Worm (Caenorhabditis elegans) whole organism, midembryonic: Measurements from ENCODE around the gene glt-5.
A peak's percentile ranks its signal among the peaks of the same experiment; 100 is the strongest.

ENCODE experiments used
- T22C8.4 ChIP-seq: fragments of 200-800 bp; sonication (Bioruptor generic); IDR thresholded peaks from 2 replicates; pipeline ENCODE4 v1.3.6; 2022; ENCODE audit warnings: missing genetic modification characterization, missing compliant biosample characterization
- cog-1 ChIP-seq: sonication (generic microtip); optimal IDR thresholded peaks from 2 replicates; lab custom pipeline; 2016; ENCODE audit warnings: missing genetic modification characterization, missing compliant biosample characterization
- flt-1 ChIP-seq: fragments of 200-800 bp; sonication (Bioruptor generic); IDR thresholded peaks from 2 replicates; pipeline ENCODE4 v1.3.6; 2022; ENCODE audit warnings: missing genetic modification characterization, missing compliant biosample characterization
- klf-2 ChIP-seq: fragments of 200-800 bp; sonication (Bioruptor generic); conservative IDR thresholded peaks from 2 replicates; pipeline ENCODE4 v1.3.6; 2022; ENCODE audit warnings: missing genetic modification reagents, missing genetic modification characterization, missing compliant biosample characterization
- med-1 ChIP-seq: sonication (generic microtip); optimal IDR thresholded peaks from 2 replicates; lab custom pipeline; 2017; ENCODE audit warnings: missing genetic modification characterization, mild to moderate bottlenecking, missing compliant biosample characterization, antibody characterized with exemption, missing genetic modification reagents; ENCODE audit not compliant: insufficient read depth
- ref-1 ChIP-seq: fragments of 200-800 bp; sonication (Bioruptor generic); conservative IDR thresholded peaks from 2 replicates; pipeline ENCODE4 v1.3.6; 2022; ENCODE audit warnings: missing genetic modification reagents, missing genetic modification characterization, missing compliant biosample characterization
- tab-1 ChIP-seq: fragments of 200-800 bp; sonication (Bioruptor generic); IDR thresholded peaks from 2 replicates; pipeline ENCODE4 v1.3.6; 2022; ENCODE audit warnings: missing genetic modification characterization, missing compliant biosample characterization
- ztf-23 ChIP-seq: fragments of 200-800 bp; sonication (Bioruptor generic); IDR thresholded peaks from 2 replicates; pipeline ENCODE4 v1.3.6; 2022; ENCODE audit warnings: missing genetic modification reagents, missing genetic modification characterization, missing compliant biosample characterization
- ztf-29 ChIP-seq: fragments of 200-800 bp; sonication (Bioruptor generic); IDR thresholded peaks from 2 replicates; pipeline ENCODE4 v1.3.6; 2022; ENCODE audit warnings: missing genetic modification reagents, missing genetic modification characterization, missing compliant biosample characterization

The glt-5 gene

DNA sequence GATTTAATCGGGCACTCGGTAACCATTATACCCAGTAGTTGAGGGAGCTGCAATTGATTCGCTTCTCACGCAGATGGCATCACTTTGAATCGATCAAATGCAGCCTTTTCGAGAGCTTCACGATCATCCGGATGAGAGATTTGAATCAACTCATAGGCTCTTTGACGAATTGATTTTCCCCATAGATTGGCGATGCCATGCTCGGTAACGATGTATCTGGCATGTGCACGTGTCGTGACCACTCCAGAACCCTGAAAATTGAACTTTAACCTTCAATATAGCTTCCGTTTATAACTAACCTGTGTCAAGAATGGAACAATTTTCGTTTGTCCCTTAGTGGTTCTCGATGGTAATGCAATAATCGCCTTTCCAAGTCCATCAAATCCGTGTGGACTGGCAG lies 24.5 kb downstream of the glt-5 start:
- TF ChIP-seq klf-2 (GFP tag; lab: Robert Waterston, UW) (no peak), med-1 (no peak), T22C8.4 (GFP tag; lab: Robert Waterston, UW) (no peak), cog-1 (tag; lab: Kevin White, UChicago) (no peak), ztf-29 (GFP tag; lab: Robert Waterston, UW) (no peak), flt-1 (GFP tag; lab: Robert Waterston, UW) (no peak), ref-1 (GFP tag; lab: Robert Waterston, UW) (no peak), ztf-23 (GFP tag; lab: Robert Waterston, UW) (no peak), tab-1 (GFP tag; lab: Robert Waterston, UW) (no peak)

- TF ChIP-seq cog-1 (tag; lab: Kevin White, UChicago) (no peak), ztf-23 (GFP tag; lab: Robert Waterston, UW) (no peak), T22C8.4 (GFP tag; lab: Robert Waterston, UW) (no peak), flt-1 (GFP tag; lab: Robert Waterston, UW) (no peak)
Observed at ce11 chrII:9682044-9682443, 26.6 kb downstream of the glt-5 start.

DNA sequence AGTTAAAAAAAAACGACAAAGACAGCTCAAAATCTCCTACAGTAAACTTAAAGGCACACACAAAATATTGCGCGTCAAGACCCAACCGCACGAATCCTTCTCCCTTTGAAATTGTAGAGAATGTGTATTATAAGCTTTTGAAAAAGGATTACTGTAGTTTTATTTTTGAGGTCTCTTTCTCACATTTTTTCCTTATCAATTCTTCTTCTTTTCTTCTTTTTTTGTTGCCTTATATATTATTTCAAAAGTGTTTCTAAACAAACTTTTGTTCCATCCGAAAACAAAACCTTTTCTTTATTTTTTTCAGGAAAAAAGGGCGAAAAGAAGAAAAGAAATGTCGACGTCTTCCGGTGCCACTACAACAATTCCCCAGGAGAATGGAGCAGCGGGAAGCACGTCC lies 28.2 kb downstream of the glt-5 start, which contains the start of gene ZK1320.13:
TSS of gene ZK1320.13 (plus strand) at position 301 of the 400 bp plus-strand sequence.
- TF ChIP-seq tab-1 (GFP tag; lab: Robert Waterston, UW) (no peak), ztf-23 (GFP tag; lab: Robert Waterston, UW) (no peak), ztf-29 (GFP tag; lab: Robert Waterston, UW) (no peak), T22C8.4 (GFP tag; lab: Robert Waterston, UW) (no peak), flt-1 (GFP tag; lab: Robert Waterston, UW) (no peak), ref-1 (GFP tag; lab: Robert Waterston, UW) (no peak)

DNA sequence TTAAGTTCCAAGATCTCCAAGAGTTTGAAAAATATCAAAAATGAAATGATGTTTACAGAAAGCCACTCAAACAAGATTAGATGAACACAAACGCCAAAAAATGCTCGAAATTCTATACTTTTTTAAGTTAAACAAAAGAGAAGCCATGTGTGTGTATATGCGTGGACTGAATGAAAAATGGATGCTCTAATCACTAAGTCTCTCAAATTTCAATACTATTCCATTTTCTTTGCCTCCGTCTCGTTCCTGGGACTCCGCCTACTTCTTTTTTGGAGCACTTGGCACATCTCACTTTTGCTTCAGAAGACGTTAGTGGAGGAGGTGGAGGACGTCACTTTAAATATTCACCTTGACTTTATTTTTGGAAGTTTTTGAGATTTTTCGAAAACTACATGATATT lies 28.8 kb downstream of the glt-5 start:
- no peak for TF ChIP-seq med-1
- no peak for TF ChIP-seq ztf-23 (GFP tag; lab: Robert Waterston, UW)
- TF ChIP-seq ref-1 (GFP tag; lab: Robert Waterston, UW), result no peak
- TF ChIP-seq tab-1 (GFP tag; lab: Robert Waterston, UW), result no peak
- TF ChIP-seq flt-1 (GFP tag; lab: Robert Waterston, UW), result no peak
- no peak for TF ChIP-seq klf-2 (GFP tag; lab: Robert Waterston, UW)
- TF ChIP-seq ztf-29 (GFP tag; lab: Robert Waterston, UW), result no peak
- TF ChIP-seq cog-1 (tag; lab: Kevin White, UChicago), result no peak
- TF ChIP-seq T22C8.4 (GFP tag; lab: Robert Waterston, UW), result no peak

DNA sequence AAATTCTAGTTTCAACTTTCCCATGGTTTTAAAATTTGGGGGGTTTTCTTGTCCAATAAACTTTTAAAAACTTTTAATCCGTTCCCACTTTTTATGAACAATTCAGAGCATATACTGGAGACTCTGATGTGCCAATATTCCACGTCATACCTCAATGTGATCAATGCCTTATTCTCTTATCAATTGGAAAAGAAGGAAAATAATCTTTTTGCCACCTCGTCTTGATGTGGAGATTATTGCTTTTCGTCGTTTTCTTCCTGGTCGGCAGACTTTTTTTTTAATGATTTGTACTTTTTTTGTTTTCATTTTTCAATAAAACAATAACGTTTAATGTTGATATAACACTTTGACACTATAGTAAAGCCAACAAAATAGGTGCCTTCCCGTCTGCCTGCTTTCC lies 31.2 kb downstream of the glt-5 start:
- TF ChIP-seq tab-1 (GFP tag; lab: Robert Waterston, UW) (no peak), ztf-29 (GFP tag; lab: Robert Waterston, UW) (no peak), T22C8.4 (GFP tag; lab: Robert Waterston, UW) (no peak), ztf-23 (GFP tag; lab: Robert Waterston, UW) (no peak), med-1 (no peak), flt-1 (GFP tag; lab: Robert Waterston, UW) (no peak), klf-2 (GFP tag; lab: Robert Waterston, UW) (no peak), cog-1 (tag; lab: Kevin White, UChicago) (no peak), ref-1 (GFP tag; lab: Robert Waterston, UW) (no peak)

ce11 chrII:9674678-9675077 lies 34.0 kb downstream of the glt-5 start, which contains the start of gene arc-1:
arc-1 (plus strand) TSS chrII:9674978.
- no peak for TF ChIP-seq med-1
- TF ChIP-seq T22C8.4 (GFP tag; lab: Robert Waterston, UW), result no peak
- TF ChIP-seq tab-1 (GFP tag; lab: Robert Waterston, UW), result no peak
- TF ChIP-seq klf-2 (GFP tag; lab: Robert Waterston, UW), result no peak
- TF ChIP-seq ref-1 (GFP tag; lab: Robert Waterston, UW), result no peak
- TF ChIP-seq cog-1 (tag; lab: Kevin White, UChicago), result no peak

DNA sequence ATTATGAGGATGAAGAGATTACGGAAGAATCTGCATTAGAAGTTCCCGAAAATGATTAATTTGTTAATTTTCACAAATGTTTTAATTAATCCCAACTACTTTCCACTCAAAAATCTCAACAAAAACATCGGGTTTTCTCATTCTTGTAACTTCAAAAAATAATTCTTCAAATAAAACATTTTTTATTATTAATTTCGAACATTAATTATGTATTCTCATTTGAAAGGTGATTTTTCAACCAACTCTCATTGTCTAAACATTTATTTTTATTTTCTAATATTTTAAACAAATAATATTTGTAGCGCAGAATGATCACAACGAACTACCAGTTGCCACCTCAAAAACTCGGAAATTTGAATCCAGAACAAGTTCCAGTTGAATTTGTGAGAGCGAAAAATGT lies 37.4 kb downstream of the glt-5 start, which contains the start of gene ZK1320.7:
TSS of gene ZK1320.7 (plus strand) at position 301 of the 400 bp plus-strand sequence.
- TF ChIP-seq ref-1 (GFP tag; lab: Robert Waterston, UW) (no peak), T22C8.4 (GFP tag; lab: Robert Waterston, UW) (no peak), klf-2 (GFP tag; lab: Robert Waterston, UW) (no peak), ztf-23 (GFP tag; lab: Robert Waterston, UW) (no peak)

- TF ChIP-seq ztf-29 (GFP tag; lab: Robert Waterston, UW) (no peak), flt-1 (GFP tag; lab: Robert Waterston, UW) (no peak), T22C8.4 (GFP tag; lab: Robert Waterston, UW) (0 out of 2 replicates have a peak, but pooled peaks have one; percentile 23), med-1 (no peak), ztf-23 (GFP tag; lab: Robert Waterston, UW) (no peak)
Observed at ce11 chrII:9668959-9669358, 39.7 kb downstream of the glt-5 start, which contains the start of gene taf-8. taf-8 (plus strand) TSS chrII:9669318.

DNA sequence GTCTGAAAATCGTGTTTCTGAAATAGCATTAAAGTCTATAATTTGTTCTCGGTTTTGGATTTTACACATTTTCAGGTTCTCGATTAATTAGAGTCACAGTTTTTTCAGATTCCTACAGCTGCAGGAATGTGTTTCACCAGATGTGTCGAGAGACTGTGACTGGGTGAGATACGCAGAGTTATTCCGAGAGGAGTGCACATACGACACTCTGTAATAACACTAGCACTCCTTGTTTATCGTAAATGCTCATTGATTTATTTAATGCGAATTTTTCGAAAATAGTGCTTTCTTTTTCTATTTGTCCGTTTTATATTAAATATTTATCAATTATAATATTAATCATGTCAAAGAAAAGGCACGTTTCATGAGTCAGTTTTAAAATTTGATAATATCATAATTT lies 41.3 kb downstream of the glt-5 start, which contains the start of gene ZK1320.11:
TSS of gene ZK1320.11 (plus strand) at position 243 of the 400 bp plus-strand sequence.
- TF ChIP-seq T22C8.4 (GFP tag; lab: Robert Waterston, UW), result no peak
- no peak for TF ChIP-seq tab-1 (GFP tag; lab: Robert Waterston, UW)

DNA sequence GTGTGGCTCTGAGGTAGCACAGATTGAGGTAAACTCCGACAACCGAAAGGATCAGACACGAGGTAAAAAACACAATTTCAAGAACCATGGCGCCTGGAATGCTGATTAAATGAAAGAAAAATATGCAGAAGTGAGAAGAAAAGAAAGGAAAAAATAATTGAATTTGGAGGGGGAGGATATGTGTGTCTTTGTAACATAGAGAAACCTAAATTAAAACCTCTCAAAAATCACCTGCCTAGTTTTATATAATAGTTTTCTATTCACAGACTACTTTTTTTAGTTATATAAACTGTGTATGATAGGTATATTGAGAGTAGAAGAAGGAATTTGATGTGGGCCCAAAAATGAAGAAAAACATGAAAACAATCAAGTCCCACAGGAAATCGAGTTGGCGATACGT lies 43.1 kb downstream of the glt-5 start, which contains the start of gene ZK1320.5:
TSS of gene ZK1320.5 (minus strand) at position 101 of the 400 bp plus-strand sequence.
- no peak for TF ChIP-seq ztf-29 (GFP tag; lab: Robert Waterston, UW)
